Worm (Caenorhabditis elegans): Measurements from ENCODE around the gene F49E2.2.

- TF ChIP-seq ztf-11 (tag; optimal IDR thresholded peaks at IDR 0.05) = no peak
- TF ChIP-seq nhr-237 (tag; optimal IDR thresholded peaks at IDR 0.05) = no peak
- TF ChIP-seq unc-39 (tag; optimal IDR thresholded peaks at IDR 0.05) = no peak
- no peak for TF ChIP-seq nhr-28 (tag; optimal IDR thresholded peaks at IDR 0.05)
- peak; percentile 82 for TF ChIP-seq unc-62 (GFP tag; optimal IDR thresholded peaks at IDR 0.05)
- TF ChIP-seq lsy-2 (tag; optimal IDR thresholded peaks at IDR 0.05) = no peak
- TF ChIP-seq mab-5 (tag; optimal IDR thresholded peaks at IDR 0.05) = no peak
- TF ChIP-seq pha-4 (tag; optimal IDR thresholded peaks at IDR 0.05) = no peak
- TF ChIP-seq mep-1 (tag; optimal IDR thresholded peaks at IDR 0.05) = no peak
- TF ChIP-seq ceh-39 (tag; optimal IDR thresholded peaks at IDR 0.05) = no peak
- TF ChIP-seq sptf-1 (tag; optimal IDR thresholded peaks at IDR 0.05) = no peak
- TF ChIP-seq elt-3 (tag; optimal IDR thresholded peaks at IDR 0.05) = no peak
- TF ChIP-seq unc-120 (tag; optimal IDR thresholded peaks at IDR 0.05; ENCODE audit: poor library complexity, severe bottlenecking) = no peak
- TF ChIP-seq lin-13 (tag; optimal IDR thresholded peaks at IDR 0.05) = no peak
Observed at ce11 chrX:9547264-9547751, 19.2 kb upstream of the F49E2.2 start.
